Worm (Caenorhabditis elegans): ENCODE results near the gene F53F8.6.

Gene F53F8.6

ce11 chrV:20746805-20747204 lies 42.8 kb downstream of the F53F8.6 start:
- TF ChIP-seq attf-3 (GFP tag; conservative IDR thresholded peaks at IDR 0.05) (no peak), F57A8.1 (GFP tag; optimal IDR thresholded peaks at IDR 0.05) (no peak), snpc-3.4 (tag; optimal IDR thresholded peaks at IDR 0.05) (no peak), bed-1 (GFP tag; IDR thresholded peaks at IDR 0.05) (no peak), nhr-27 (tag; optimal IDR thresholded peaks at IDR 0.05) (no peak)

ce11 chrV:20747964-20748363 lies 43.9 kb downstream of the F53F8.6 start:
- TF ChIP-seq pha-4 (tag; optimal IDR thresholded peaks at IDR 0.05) (peak; percentile 91), egl-44 (GFP tag; IDR thresholded peaks at IDR 0.05) (no peak)

- TF ChIP-seq pha-4 (tag; optimal IDR thresholded peaks at IDR 0.05) (peak; percentile 93), gei-17 (GFP tag; optimal IDR thresholded peaks at IDR 0.05) (no peak)
Observed at ce11 chrV:20749098-20749497, 45.1 kb downstream of the F53F8.6 start.

- TF ChIP-seq nhr-80 (tag; optimal IDR thresholded peaks at IDR 0.05) = peak; percentile 91
- 0 out of 2 replicates have a peak, but pooled peaks have one; percentile 19 for TF ChIP-seq hmg-20 (GFP tag; IDR thresholded peaks at IDR 0.05)
- TF ChIP-seq dox-1 (GFP tag; IDR thresholded peaks at IDR 0.05) = peak; percentile 76
- no peak for TF ChIP-seq cebp-1 (GFP tag; IDR thresholded peaks at IDR 0.05)
- peak; percentile 0 for TF ChIP-seq cebp-1 (tag; optimal IDR thresholded peaks at IDR 0.05)
- peak; percentile 15 for TF ChIP-seq attf-5 (GFP tag; optimal IDR thresholded peaks at IDR 0.05)
- TF ChIP-seq egl-44 (GFP tag; IDR thresholded peaks at IDR 0.05) = 0 out of 2 replicates have a peak, but pooled peaks have one; percentile 16
- no peak for TF ChIP-seq rec-8 (tag; optimal IDR thresholded peaks at IDR 0.05)
- peak; percentile 82 for TF ChIP-seq pha-4 (tag; optimal IDR thresholded peaks at IDR 0.05)
- no peak for TF ChIP-seq snpc-1.1 (tag; optimal IDR thresholded peaks at IDR 0.05; ENCODE audit: insufficient read depth)
- TF ChIP-seq hmg-1.2 (GFP tag; IDR thresholded peaks at IDR 0.05) = peak; percentile 32; the same call in 1 of the 2 replicates
- TF ChIP-seq let-607 (tag; optimal IDR thresholded peaks at IDR 0.05) = peak in 1 of 2 experiments; percentile 18
- TF ChIP-seq B0336.3 (GFP tag; IDR thresholded peaks at IDR 0.05) = no peak
- peak; percentile 68 for TF ChIP-seq zfh-2 (GFP tag; conservative IDR thresholded peaks at IDR 0.05)
- 0 out of 2 replicates have a peak, but pooled peaks have one; percentile 33 for TF ChIP-seq K11D2.4 (GFP tag; IDR thresholded peaks at IDR 0.05)
Observed at ce11 chrV:20752609-20753102, 48.6 kb downstream of the F53F8.6 start, which contains the start of gene pha-4. TSS of gene pha-4 (plus strand) at chrV:20753052.

ce11 chrV:20753838-20754503 lies 49.9 kb downstream of the F53F8.6 start:
- peak; percentile 70 for TF ChIP-seq pha-4 (tag; optimal IDR thresholded peaks at IDR 0.05)
- no peak for TF ChIP-seq F33H1.4 (GFP tag; IDR thresholded peaks at IDR 0.05)

- TF ChIP-seq him-1 (tag; optimal IDR thresholded peaks at IDR 0.05) (no peak), madf-6 (GFP tag; IDR thresholded peaks at IDR 0.05) (no peak), cebp-1 (GFP tag; IDR thresholded peaks at IDR 0.05) (no peak), cebp-1 (tag; optimal IDR thresholded peaks at IDR 0.05) (peak; percentile 51), nhr-80 (tag; optimal IDR thresholded peaks at IDR 0.05) (peak; percentile 3)
Observed at ce11 chrV:20755494-20755893, 51.5 kb downstream of the F53F8.6 start.

ce11 chrV:20756385-20756996 lies 52.5 kb downstream of the F53F8.6 start:
- peak; percentile 66 for TF ChIP-seq zfh-2 (GFP tag; conservative IDR thresholded peaks at IDR 0.05)
- TF ChIP-seq attf-5 (GFP tag; optimal IDR thresholded peaks at IDR 0.05) = no peak
- TF ChIP-seq pha-4 (tag; optimal IDR thresholded peaks at IDR 0.05) = peak; percentile 95
- TF ChIP-seq fkh-3 (tag; optimal IDR thresholded peaks at IDR 0.05) = peak; percentile 12

Measured in whole organism, young adult.